Worm (Caenorhabditis elegans): ENCODE results near the gene F58A6.5.

Gene F58A6.5

DNA sequence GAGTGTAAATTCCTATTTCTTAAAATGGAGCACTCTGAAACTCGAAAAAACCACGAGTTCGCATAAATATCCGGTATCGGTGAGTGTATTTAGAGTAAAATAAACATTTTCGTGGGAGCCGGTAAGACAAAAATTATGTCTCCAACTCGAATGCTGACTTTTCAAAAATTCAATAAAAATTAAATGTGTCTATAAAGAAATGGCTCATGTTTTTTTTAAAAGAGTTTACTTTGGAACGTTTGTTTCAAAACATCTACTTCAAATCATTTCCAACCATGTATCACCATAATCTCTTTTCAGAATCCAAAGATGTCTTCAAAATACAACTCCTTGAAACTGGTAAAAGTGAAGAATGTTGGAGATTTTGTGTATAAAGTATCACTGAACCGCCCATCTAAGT, 5.6 kb downstream of the F58A6.5 start, which contains the start of gene F58A6.1 (continued):
- TF ChIP-seq elt-2 (tag; optimal IDR thresholded peaks at IDR 0.05) = no peak
- TF ChIP-seq hlh-17 (GFP tag; optimal IDR thresholded peaks at IDR 0.05; ENCODE audit: borderline replicate concordance) = no peak

- peak; percentile 34 for TF ChIP-seq lin-14 (GFP tag; optimal IDR thresholded peaks at IDR 0.05)
- peak in 1 of 2 experiments; percentile 48 for TF ChIP-seq lin-35 (GFP tag; optimal IDR thresholded peaks at IDR 0.05)
- no peak for TF ChIP-seq rnt-1 (tag; optimal IDR thresholded peaks at IDR 0.05)
- peak; percentile 92 for TF ChIP-seq nhr-20 (tag; optimal IDR thresholded peaks at IDR 0.05)
- no peak for TF ChIP-seq tlp-1 (tag; optimal IDR thresholded peaks at IDR 0.05)
- peak in 1 of 6 experiments; percentile 31 for TF ChIP-seq elt-3 (tag; optimal IDR thresholded peaks at IDR 0.05)
- TF ChIP-seq alr-1 (tag; optimal IDR thresholded peaks at IDR 0.05; ENCODE audit: borderline replicate concordance) = no peak
- peak; percentile 91 for TF ChIP-seq elt-2 (tag; optimal IDR thresholded peaks at IDR 0.05)
- no peak for TF ChIP-seq sptf-1 (tag; optimal IDR thresholded peaks at IDR 0.05)
- TF ChIP-seq vab-15 (tag; optimal IDR thresholded peaks at IDR 0.05) = no peak
Measured at ce11 chrII:5141945-5142514, 6.2 kb downstream of the F58A6.5 start, which contains the start of gene nas-29. Gene nas-29 (minus strand): TSS chrII:5142036.

DNA sequence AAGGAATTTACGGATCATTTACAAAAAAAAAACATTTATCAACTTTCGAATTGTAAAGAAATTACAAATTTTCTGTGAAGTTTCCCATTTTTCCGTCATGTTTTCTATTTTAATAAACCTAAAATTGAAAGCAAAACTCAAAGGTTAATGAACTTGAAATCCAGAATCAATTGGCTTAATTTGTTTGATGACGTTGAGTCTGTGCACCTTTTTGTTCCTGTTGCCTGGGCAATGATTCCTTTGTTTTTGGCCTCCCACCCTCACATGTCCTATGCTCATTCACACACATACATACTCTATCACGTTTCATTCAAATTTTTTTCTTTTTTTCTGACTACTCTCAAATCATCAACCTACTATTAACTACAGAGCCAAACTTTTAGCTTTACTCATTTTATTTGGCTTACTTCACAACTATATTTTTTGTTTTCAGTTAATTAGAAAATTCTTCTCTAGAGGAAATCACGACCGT, 11.9 kb downstream of the F58A6.5 start, which contains the start of gene F58A6.2:
F58A6.2 (plus strand) TSS at position 422 of the 472 bp plus-strand sequence.
- TF ChIP-seq fkh-8 (tag; optimal IDR thresholded peaks at IDR 0.05) (peak; percentile 66), lin-13 (GFP tag; optimal IDR thresholded peaks at IDR 0.05) (no peak), ceh-8 (GFP tag; optimal IDR thresholded peaks at IDR 0.05) (peak; percentile 71), nhr-71 (tag; optimal IDR thresholded peaks at IDR 0.05) (peak; percentile 40), alr-1 (tag; optimal IDR thresholded peaks at IDR 0.05; ENCODE audit: borderline replicate concordance) (no peak)

ce11 chrII:5131800-5132199, 16.4 kb downstream of the F58A6.5 start:
- TF ChIP-seq F16B12.6 (tag; optimal IDR thresholded peaks at IDR 0.05) = no peak
- no peak for TF ChIP-seq ets-5 (GFP tag; IDR thresholded peaks at IDR 0.05)
- no peak for TF ChIP-seq egl-27 (tag; optimal IDR thresholded peaks at IDR 0.05)
- no peak for TF ChIP-seq elt-3 (tag; optimal IDR thresholded peaks at IDR 0.05)
- TF ChIP-seq sox-4 (tag; optimal IDR thresholded peaks at IDR 0.05) = no peak
- TF ChIP-seq vab-15 (tag; optimal IDR thresholded peaks at IDR 0.05) = no peak
- no peak for TF ChIP-seq unc-30 (tag; optimal IDR thresholded peaks at IDR 0.05)

- no peak for TF ChIP-seq unc-86 (tag; optimal IDR thresholded peaks at IDR 0.05)
- no peak for TF ChIP-seq efl-1 (optimal IDR thresholded peaks at IDR 0.05)
- TF ChIP-seq efl-1 (GFP tag; optimal IDR thresholded peaks at IDR 0.05 in 1 of 2) = no peak
- no peak for TF ChIP-seq isw-1 (GFP tag; IDR thresholded peaks at IDR 0.05)
- no peak for TF ChIP-seq ceh-63 (GFP tag; optimal IDR thresholded peaks at IDR 0.05)
- no peak for TF ChIP-seq lin-35 (GFP tag; optimal IDR thresholded peaks at IDR 0.05)
- no peak for TF ChIP-seq aly-2 (tag; optimal IDR thresholded peaks at IDR 0.05)
- TF ChIP-seq ceh-88 (GFP tag; IDR thresholded peaks at IDR 0.05) = no peak
- no peak for TF ChIP-seq nhr-84 (tag; optimal IDR thresholded peaks at IDR 0.05)
- TF ChIP-seq nhr-77 (tag; optimal IDR thresholded peaks at IDR 0.05) = no peak
- no peak for TF ChIP-seq lin-15B (tag; optimal IDR thresholded peaks at IDR 0.05)
- TF ChIP-seq nhr-71 (tag; optimal IDR thresholded peaks at IDR 0.05) = no peak
- no peak for TF ChIP-seq lir-3 (tag; optimal IDR thresholded peaks at IDR 0.05; ENCODE audit: poor library complexity)
- no peak for TF ChIP-seq mdl-1 (tag; optimal IDR thresholded peaks at IDR 0.05)
Measured at ce11 chrII:5130081-5130480, 18.2 kb downstream of the F58A6.5 start, which contains the start of gene lgc-56. Gene lgc-56 (plus strand): TSS chrII:5130381.

Measured in whole organism, L1 larva.